Fruit fly (Drosophila melanogaster): ENCODE data around the gene CG3402.

CG3402 gene

DNA sequence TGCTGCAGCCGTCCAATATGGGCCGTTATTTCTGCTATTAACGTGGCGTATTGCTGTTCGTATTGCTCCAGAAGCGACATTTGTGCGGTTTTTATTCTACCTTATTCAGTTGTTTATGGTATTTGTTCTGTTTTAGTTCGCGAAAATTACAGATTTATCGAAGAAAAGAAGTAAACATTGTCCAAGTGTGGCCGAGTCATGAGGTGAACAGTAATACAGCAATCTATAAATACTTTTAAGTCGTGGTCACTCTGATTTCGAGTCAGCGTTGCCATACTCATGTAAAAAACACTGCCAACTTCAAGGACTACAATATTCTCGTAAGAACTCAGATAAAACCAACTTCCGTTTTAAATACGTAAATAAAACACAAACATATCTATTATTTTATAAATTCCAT lies 40.0 kb upstream of the CG3402 start, which contains the start of gene Vti1a (continued):
- TF ChIP-seq MBD-R2 (GFP tag; IDR thresholded peaks at IDR 0.05) = peak; percentile 82
- peak in 1 of 2 experiments; percentile 62 for TF ChIP-seq crp (GFP tag; optimal IDR thresholded peaks at IDR 0.05)
- peak; percentile 90 for TF ChIP-seq gfzf (GFP tag; optimal IDR thresholded peaks at IDR 0.05)
- TF ChIP-seq CG10267 (tag; optimal IDR thresholded peaks at IDR 0.05) = peak; percentile 38
- no peak for TF ChIP-seq so (GFP tag; IDR thresholded peaks at IDR 0.05)
- peak; percentile 40; the same call in 1 of the 2 replicates for TF ChIP-seq sna (GFP tag; IDR thresholded peaks at IDR 0.05; ENCODE audit: partially characterized antibody)
- TF ChIP-seq Aef1 (GFP tag; IDR thresholded peaks at IDR 0.05) = no peak
- TF ChIP-seq CG15514 (GFP tag; optimal IDR thresholded peaks at IDR 0.05) = peak; percentile 78
- TF ChIP-seq CG13287 (GFP tag; IDR thresholded peaks at IDR 0.05; ENCODE audit: partially characterized antibody) = peak; percentile 71

- TF ChIP-seq Dek (tag; optimal IDR thresholded peaks at IDR 0.05) (no peak), CG9215 (GFP tag; IDR thresholded peaks at IDR 0.05) (no peak), gsb (GFP tag; IDR thresholded peaks at IDR 0.05) (no peak), Rfx (GFP tag; IDR thresholded peaks at IDR 0.05) (no peak), ssp (GFP tag; IDR thresholded peaks at IDR 0.05) (no peak), klu (GFP tag; IDR thresholded peaks at IDR 0.05) (no peak), CG12155 (GFP tag; optimal IDR thresholded peaks at IDR 0.05) (no peak), Jarid2 (GFP tag; optimal IDR thresholded peaks at IDR 0.05) (no peak), CG3407 (GFP tag; optimal IDR thresholded peaks at IDR 0.05) (no peak), sim (GFP tag; IDR thresholded peaks at IDR 0.05) (no peak), crol (GFP tag; IDR thresholded peaks at IDR 0.05) (no peak), Hr3 (GFP tag; optimal IDR thresholded peaks at IDR 0.05) (no peak), grau (tag; optimal IDR thresholded peaks at IDR 0.05) (no peak), CG17612 (GFP tag; IDR thresholded peaks at IDR 0.05) (no peak), CG13424 (tag; optimal IDR thresholded peaks at IDR 0.05) (no peak), CG5245 (GFP tag; optimal IDR thresholded peaks at IDR 0.05) (no peak), sisA (GFP tag; IDR thresholded peaks at IDR 0.05) (no peak), chif (GFP tag; optimal IDR thresholded peaks at IDR 0.05) (no peak), CG13287 (GFP tag; IDR thresholded peaks at IDR 0.05; ENCODE audit: partially characterized antibody) (peak; percentile 65), TFAM (GFP tag; optimal IDR thresholded peaks at IDR 0.05) (no peak), CG12391 (tag; optimal IDR thresholded peaks at IDR 0.05) (no peak), CG11560 (tag; IDR thresholded peaks at IDR 0.05) (no peak), fru (optimal IDR thresholded peaks at IDR 0.05) (no peak), Awh (GFP tag; IDR thresholded peaks at IDR 0.05) (no peak), Ets97D (GFP tag; optimal IDR thresholded peaks at IDR 0.05) (no peak), Taf1 (GFP tag; IDR thresholded peaks at IDR 0.05) (no peak), CG18599 (GFP tag; optimal IDR thresholded peaks at IDR 0.05) (no peak), CG4424 (GFP tag; optimal IDR thresholded peaks at IDR 0.05) (no peak), CG16813 (GFP tag; IDR thresholded peaks at IDR 0.05; ENCODE audit: partially characterized antibody) (no peak), CG2129 (GFP tag; IDR thresholded peaks at IDR 0.05; ENCODE audit: partially characterized antibody) (no peak), NC2β (GFP tag; optimal IDR thresholded peaks at IDR 0.05) (no peak), esg (GFP tag; conservative IDR thresholded peaks at IDR 0.05) (no peak), CG6765 (GFP tag; optimal IDR thresholded peaks at IDR 0.05) (no peak), CG9932 (GFP tag; IDR thresholded peaks at IDR 0.05) (no peak), Aef1 (GFP tag; IDR thresholded peaks at IDR 0.05) (no peak), unpg (GFP tag; optimal IDR thresholded peaks at IDR 0.05) (no peak), CG32772 (GFP tag; IDR thresholded peaks at IDR 0.05) (no peak), CG14050 (GFP tag; IDR thresholded peaks at IDR 0.05) (no peak), pb (GFP tag; optimal IDR thresholded peaks at IDR 0.05) (no peak), Myb (GFP tag; optimal IDR thresholded peaks at IDR 0.05) (peak; percentile 63), D19A (tag; optimal IDR thresholded peaks at IDR 0.05) (no peak), CG10654 (GFP tag; optimal IDR thresholded peaks at IDR 0.05) (no peak)
These were observed 37.5 kb upstream of the CG3402 start, which contains the start of the genes CG32483 and RabX6 for dm6 chr3L:690031-690686. Gene CG32483, minus strand, starts transcription at chr3L:690081. Gene RabX6, plus strand, starts transcription at chr3L:690517.

All from whole organism, embryonic.